Fruit fly (Drosophila melanogaster): Measurements from ENCODE around the gene CG15515.

dm6 chr3R:29861432-29862249, 43.6 kb upstream of the CG15515 start, which contains the start of the genes CG15514 and RpS8:
- TF ChIP-seq Vsx2 (GFP tag; optimal IDR thresholded peaks at IDR 0.05; ENCODE audit: partially characterized antibody) (no peak), psq (GFP tag; optimal IDR thresholded peaks at IDR 0.05) (peak; percentile 44), usp (GFP tag; optimal IDR thresholded peaks at IDR 0.05) (no peak), tai (GFP tag; optimal IDR thresholded peaks at IDR 0.05) (no peak), brk (GFP tag; optimal IDR thresholded peaks at IDR 0.05) (no peak), Jra (GFP tag; optimal IDR thresholded peaks at IDR 0.05) (no peak), foxo (GFP tag; optimal IDR thresholded peaks at IDR 0.05) (peak in 1 of 2 experiments; percentile 60), CG9705 (GFP tag; optimal IDR thresholded peaks at IDR 0.05) (peak; percentile 75), br (GFP tag; optimal IDR thresholded peaks at IDR 0.05) (peak; percentile 26), Hnf4 (GFP tag; optimal IDR thresholded peaks at IDR 0.05) (no peak)
